Worm (Caenorhabditis elegans) whole organism, young adult: ENCODE data around the gene C33A12.3.

Source experiments
- B0019.2 ChIP-seq: fragments of 200-800 bp; sonication (Bioruptor generic); conservative IDR thresholded peaks from 2 replicates; pipeline ENCODE4 v1.3.6; 2022; ENCODE audit warnings: missing genetic modification reagents, missing genetic modification characterization, missing compliant biosample characterization
- B0336.3 ChIP-seq: fragments of 200-800 bp; sonication (Bioruptor generic); IDR thresholded peaks from 2 replicates; pipeline ENCODE4 v1.3.6; 2022; ENCODE audit warnings: missing genetic modification characterization, missing compliant biosample characterization
- C17E4.6 ChIP-seq: fragments of 200-800 bp; sonication (Bioruptor generic); IDR thresholded peaks from 2 replicates; pipeline ENCODE4 v1.3.6; 2022; ENCODE audit warnings: missing genetic modification reagents, missing genetic modification characterization, missing compliant biosample characterization
- D2030.7 ChIP-seq: fragments of 200-800 bp; sonication (Bioruptor generic); IDR thresholded peaks from 2 replicates; pipeline ENCODE4 v1.3.6; 2022; ENCODE audit warnings: missing genetic modification reagents, missing genetic modification characterization, missing compliant biosample characterization
- F23B12.7 ChIP-seq: sonication (generic microtip); optimal IDR thresholded peaks from 2 replicates; lab custom pipeline; 2017; ENCODE audit warnings: missing genetic modification characterization, mild to moderate bottlenecking, missing compliant biosample characterization, antibody characterized with exemption, moderate library complexity; ENCODE audit not compliant: insufficient read depth
- F33H1.4 ChIP-seq: fragments of 200-800 bp; sonication (Bioruptor generic); IDR thresholded peaks from 2 replicates; pipeline ENCODE4 v1.3.6; 2022; ENCODE audit warnings: missing genetic modification reagents, missing genetic modification characterization, missing compliant biosample characterization
- F49E8.2 ChIP-seq: sonication (generic microtip); optimal IDR thresholded peaks from 3 replicates; lab custom pipeline; 2017; ENCODE audit warnings: missing genetic modification characterization, mild to moderate bottlenecking, missing compliant biosample characterization, antibody characterized with exemption, moderate library complexity; ENCODE audit not compliant: insufficient read depth
- Y53F4B.3 ChIP-seq: fragments of 200-800 bp; sonication (Bioruptor generic); IDR thresholded peaks from 2 replicates; pipeline ENCODE4 v1.3.6; 2022; ENCODE audit warnings: missing genetic modification reagents, missing genetic modification characterization, missing compliant biosample characterization
- Y56A3A.18 ChIP-seq: fragments of 200-800 bp; sonication (Bioruptor generic); IDR thresholded peaks from 2 replicates; pipeline ENCODE4 v1.3.6; 2022; ENCODE audit warnings: missing genetic modification reagents, missing genetic modification characterization, missing compliant biosample characterization
- aptf-3 ChIP-seq: fragments of 200-800 bp; sonication (Bioruptor generic); IDR thresholded peaks from 2 replicates; pipeline ENCODE4 v1.3.6; 2022; ENCODE audit warnings: missing genetic modification characterization, missing compliant biosample characterization
- atf-7 ChIP-seq: sonication (generic microtip); optimal IDR thresholded peaks from 2 replicates; lab custom pipeline; 2017; ENCODE audit warnings: mild to moderate bottlenecking, missing genetic modification characterization, missing compliant biosample characterization
- attf-3 ChIP-seq: fragments of 200-800 bp; sonication (Bioruptor generic); conservative IDR thresholded peaks from 2 replicates; pipeline ENCODE4 v1.3.6; 2022; ENCODE audit warnings: missing genetic modification reagents, missing genetic modification characterization, missing compliant biosample characterization
- attf-6 ChIP-seq: fragments of 200-800 bp; sonication (Bioruptor generic); IDR thresholded peaks from 2 replicates; pipeline ENCODE4 v1.3.6; 2022; ENCODE audit warnings: missing genetic modification reagents, missing genetic modification characterization, missing compliant biosample characterization
- ceh-40 ChIP-seq: fragments of 200-800 bp; sonication (Bioruptor generic); IDR thresholded peaks from 2 replicates; pipeline ENCODE4 v1.3.6; 2022; ENCODE audit warnings: missing genetic modification characterization, missing compliant biosample characterization
- dpff-1 ChIP-seq: sonication (generic microtip); optimal IDR thresholded peaks from 2 replicates; lab custom pipeline; 2017; ENCODE audit warnings: mild to moderate bottlenecking, missing genetic modification characterization, missing compliant biosample characterization
- dpl-1 ChIP-seq: fragments of 150-350 bp; optimal IDR thresholded peaks from 2 replicates; lab custom pipeline; 2014; ENCODE audit warnings: missing biosample characterization, missing genetic modification reagents, missing genetic modification characterization
- efl-1 ChIP-seq: fragments of 150-350 bp; optimal IDR thresholded peaks from 2 replicates; lab custom pipeline; 2014; ENCODE audit warnings: missing biosample characterization, missing genetic modification reagents, missing genetic modification characterization
- egl-44 ChIP-seq: fragments of 200-800 bp; sonication (Bioruptor generic); IDR thresholded peaks from 2 replicates; pipeline ENCODE4 v1.3.6; 2022; ENCODE audit warnings: missing genetic modification reagents, missing genetic modification characterization, missing compliant biosample characterization
- ekl-4 ChIP-seq: fragments of 200-800 bp; sonication (Bioruptor generic); IDR thresholded peaks from 2 replicates; pipeline ENCODE4 v1.3.6; 2022; ENCODE audit warnings: missing genetic modification reagents, missing genetic modification characterization, missing compliant biosample characterization
- him-1 ChIP-seq: sonication (generic microtip); optimal IDR thresholded peaks from 2 replicates; lab custom pipeline; 2016; ENCODE audit warnings: missing genotype, missing genetic modification reagents, missing genetic modification characterization, missing compliant biosample characterization
- hlh-26 ChIP-seq: fragments of 200-800 bp; sonication (Bioruptor generic); conservative IDR thresholded peaks from 2 replicates; pipeline ENCODE4 v1.3.6; 2022; ENCODE audit warnings: missing genetic modification reagents, missing genetic modification characterization, missing compliant biosample characterization
- hmg-1.2 ChIP-seq: fragments of 200-800 bp; sonication (Bioruptor generic); IDR thresholded peaks from 2 replicates; pipeline ENCODE4 v1.3.6; 2022; ENCODE audit warnings: missing genetic modification reagents, missing genetic modification characterization, missing compliant biosample characterization
- let-526 ChIP-seq: fragments of 200-800 bp; sonication (Bioruptor generic); IDR thresholded peaks from 2 replicates; pipeline ENCODE4 v1.3.6; 2022; ENCODE audit warnings: missing genetic modification reagents, missing genetic modification characterization, missing compliant biosample characterization
- lin-26 ChIP-seq: fragments of 200-800 bp; sonication (Bioruptor generic); IDR thresholded peaks from 2 replicates; pipeline ENCODE4 v1.3.6; 2022; ENCODE audit warnings: missing genetic modification reagents, missing genetic modification characterization, missing compliant biosample characterization
- lin-35 ChIP-seq, 3 experiments: fragments of 150-350 bp in 2 of 3; sonication (generic microtip) in 1 of 3; optimal IDR thresholded peaks; 2 replicates each; lab custom pipeline; 2014 to 2018; ENCODE audit warnings: missing biosample characterization in 3 of 3, missing genetic modification characterization in 3 of 3, missing genetic modification reagents in 3 of 3
- lin-54 ChIP-seq: fragments of 200-800 bp; sonication (Bioruptor generic); optimal IDR thresholded peaks from 2 replicates; lab custom pipeline; 2018; ENCODE audit warnings: mild to moderate bottlenecking, missing genetic modification characterization, missing compliant biosample characterization
- madf-10 ChIP-seq: sonication (generic microtip); optimal IDR thresholded peaks from 2 replicates; lab custom pipeline; 2016; ENCODE audit warnings: mild to moderate bottlenecking, missing genetic modification characterization, missing compliant biosample characterization
- mes-4 ChIP-seq: sonication (generic microtip); optimal IDR thresholded peaks from 2 replicates; lab custom pipeline; 2016; ENCODE audit warnings: missing genotype, missing genetic modification characterization, missing compliant biosample characterization
- nfyb-1 ChIP-seq: fragments of 200-800 bp; sonication (Bioruptor generic); IDR thresholded peaks from 2 replicates; pipeline ENCODE4 v1.3.6; 2022; ENCODE audit warnings: missing genetic modification reagents, missing genetic modification characterization, missing compliant biosample characterization
- nhr-120 ChIP-seq: fragments of 200-800 bp; sonication (Bioruptor generic); IDR thresholded peaks from 2 replicates; pipeline ENCODE4 v1.3.6; 2022; ENCODE audit warnings: missing genetic modification characterization, missing compliant biosample characterization
- nhr-27 ChIP-seq: fragments of 200-800 bp; sonication (Bioruptor generic); optimal IDR thresholded peaks from 2 replicates; lab custom pipeline; 2018; ENCODE audit warnings: mild to moderate bottlenecking, missing genetic modification characterization, moderate library complexity, missing compliant biosample characterization
- pbrm-1 ChIP-seq: fragments of 200-800 bp; sonication (Bioruptor generic); IDR thresholded peaks from 2 replicates; pipeline ENCODE4 v1.3.6; 2022; ENCODE audit warnings: missing genetic modification reagents, missing genetic modification characterization, missing compliant biosample characterization
- rcor-1 ChIP-seq: fragments of 200-800 bp; sonication (Bioruptor generic); IDR thresholded peaks from 2 replicates; pipeline ENCODE4 v1.3.6; 2022; ENCODE audit warnings: missing genetic modification reagents, missing genetic modification characterization, missing compliant biosample characterization
- rec-8 ChIP-seq, 2 experiments: sonication (generic microtip); optimal IDR thresholded peaks; 2 replicates each; lab custom pipeline; 2016; ENCODE audit warnings: mild to moderate bottlenecking in 2 of 2, missing genetic modification characterization in 2 of 2, missing genetic modification reagents in 2 of 2, missing genotype in 2 of 2, missing biosample characterization in 1 of 2, missing compliant biosample characterization in 1 of 2, moderate library complexity in 1 of 2
- rpc-1 ChIP-seq, 2 experiments: fragments of 150-350 bp in 1 of 2; sonication (generic microtip) in 1 of 2; optimal IDR thresholded peaks; 2 replicates each; lab custom pipeline; 2014 to 2018; ENCODE audit warnings: missing biosample characterization in 1 of 2, missing genetic modification characterization in 1 of 2, missing genetic modification reagents in 1 of 2, missing genotype in 1 of 2
- snpc-1.1 ChIP-seq: sonication (generic microtip); optimal IDR thresholded peaks from 2 replicates; lab custom pipeline; 2017; ENCODE audit warnings: missing genetic modification characterization, mild to moderate bottlenecking, missing compliant biosample characterization, antibody characterized with exemption, moderate library complexity, missing genotype, missing genetic modification reagents; ENCODE audit not compliant: insufficient read depth
- snpc-1.3 ChIP-seq: sonication (generic microtip); optimal IDR thresholded peaks from 2 replicates; lab custom pipeline; 2017; ENCODE audit warnings: missing genetic modification characterization, mild to moderate bottlenecking, missing compliant biosample characterization, antibody characterized with exemption, moderate library complexity, missing genotype, missing genetic modification reagents; ENCODE audit not compliant: insufficient read depth
- snpc-3.4 ChIP-seq: sonication (generic microtip); optimal IDR thresholded peaks from 2 replicates; lab custom pipeline; 2017; ENCODE audit warnings: missing genetic modification characterization, mild to moderate bottlenecking, missing compliant biosample characterization, antibody characterized with exemption, moderate library complexity, missing genotype, missing genetic modification reagents
- snpc-4 ChIP-seq, 5 experiments: fragments of 150-350 bp in 1 of 5; sonication (generic microtip) in 4 of 5; optimal IDR thresholded peaks; 2 replicates each; lab custom pipeline; 2014 to 2018; ENCODE audit warnings: missing genetic modification characterization in 5 of 5, missing biosample characterization in 3 of 5, antibody characterized with exemption in 2 of 5, mild to moderate bottlenecking in 2 of 5, missing compliant biosample characterization in 2 of 5, missing genotype in 2 of 5, moderate library complexity in 2 of 5, missing genetic modification reagents in 1 of 5
- tbx-9 ChIP-seq: sonication (generic microtip); optimal IDR thresholded peaks from 2 replicates; lab custom pipeline; 2016; ENCODE audit warnings: borderline replicate concordance, missing genetic modification characterization, inconsistent platforms, missing compliant biosample characterization
- zfh-2 ChIP-seq: fragments of 200-800 bp; sonication (Bioruptor generic); conservative IDR thresholded peaks from 2 replicates; pipeline ENCODE4 v1.3.6; 2022; ENCODE audit warnings: missing genetic modification reagents, missing genetic modification characterization, missing compliant biosample characterization
- ztf-22 ChIP-seq: fragments of 200-800 bp; sonication (Bioruptor generic); optimal IDR thresholded peaks from 2 replicates; lab custom pipeline; 2018; ENCODE audit warnings: mild to moderate bottlenecking, missing genetic modification characterization, moderate library complexity, missing compliant biosample characterization
- ztf-3 ChIP-seq: fragments of 200-800 bp; sonication (Bioruptor generic); optimal IDR thresholded peaks from 2 replicates; lab custom pipeline; 2018; ENCODE audit warnings: mild to moderate bottlenecking, missing genetic modification characterization, missing compliant biosample characterization

The C33A12.3 gene

ce11 chrIV:9469293-9469692 lies 43.5 kb downstream of the C33A12.3 start:
- TF ChIP-seq egl-44 (GFP tag; lab: Robert Waterston, UW): no peak
- TF ChIP-seq atf-7 (tag; lab: Kevin White, UChicago): no peak
- TF ChIP-seq hlh-26: no peak
- no peak for TF ChIP-seq F33H1.4
- no peak for TF ChIP-seq zfh-2 (GFP tag; lab: Robert Waterston, UW)
- TF ChIP-seq mes-4: no peak
- TF ChIP-seq dpl-1 (GFP tag; lab: Kevin White, UChicago): no peak
- TF ChIP-seq ztf-3 (GFP tag; lab: Kevin White, UChicago): no peak
- TF ChIP-seq C17E4.6 (GFP tag; lab: Robert Waterston, UW): no peak
- no peak for TF ChIP-seq F23B12.7 (tag; lab: Kevin White, UChicago)
- no peak for TF ChIP-seq dpff-1 (tag; lab: Kevin White, UChicago)
- no peak for TF ChIP-seq tbx-9

ce11 chrIV:9467418-9467817 lies 45.4 kb downstream of the C33A12.3 start, which contains the start of gene F38E11.6:
Gene F38E11.6 (minus strand): TSS chrIV:9467518.
- TF ChIP-seq nfyb-1 (GFP tag; lab: Robert Waterston, UW) (no peak), B0336.3 (GFP tag; lab: Robert Waterston, UW) (no peak), dpff-1 (tag; lab: Kevin White, UChicago) (no peak), nhr-120 (no peak), aptf-3 (GFP tag; lab: Robert Waterston, UW) (no peak), let-526 (GFP tag; lab: Robert Waterston, UW) (no peak), attf-6 (GFP tag; lab: Robert Waterston, UW) (no peak), rpc-1 (optimal IDR thresholded peaks at IDR 0.05; lab: Kevin White, UChicago) (no peak), rpc-1 (tag; optimal IDR thresholded peaks at IDR 0.05; lab: Kevin White, UChicago) (no peak), lin-54 (GFP tag; lab: Kevin White, UChicago) (no peak), ceh-40 (GFP tag; lab: Robert Waterston, UW) (no peak), Y53F4B.3 (GFP tag; lab: Robert Waterston, UW) (no peak), ztf-22 (no peak), Y56A3A.18 (GFP tag; lab: Robert Waterston, UW) (no peak), efl-1 (GFP tag; lab: Kevin White, UChicago) (no peak)
- TF ChIP-seq, all 124 proteins: peak for 0

- no peak for TF ChIP-seq rec-8 (tag; optimal IDR thresholded peaks at IDR 0.05; lab: Kevin White, UChicago)
- no peak for TF ChIP-seq rpc-1 (optimal IDR thresholded peaks at IDR 0.05; lab: Kevin White, UChicago)
- TF ChIP-seq rpc-1 (tag; optimal IDR thresholded peaks at IDR 0.05; lab: Kevin White, UChicago): peak; percentile 9
- TF ChIP-seq nhr-27 (tag; lab: Kevin White, UChicago): no peak
- 0 out of 2 replicates have a peak, but pooled peaks have one; percentile 14 for TF ChIP-seq attf-3 (GFP tag; lab: Robert Waterston, UW)
- TF ChIP-seq ceh-40 (GFP tag; lab: Robert Waterston, UW): no peak
- peak; percentile 41; the same call in 1 of the 2 replicates for TF ChIP-seq rcor-1 (GFP tag; lab: Robert Waterston, UW)
- 0 out of 2 replicates have a peak, but pooled peaks have one; percentile 41 for TF ChIP-seq ekl-4 (GFP tag; lab: Robert Waterston, UW)
- TF ChIP-seq madf-10: no peak
- peak; percentile 82 for TF ChIP-seq D2030.7 (GFP tag; lab: Robert Waterston, UW)
- TF ChIP-seq hmg-1.2 (GFP tag; lab: Robert Waterston, UW): peak; percentile 73
- peak; percentile 79 for TF ChIP-seq pbrm-1
- TF ChIP-seq lin-26 (GFP tag; lab: Robert Waterston, UW): peak; percentile 67
- TF ChIP-seq him-1 (tag; lab: Kevin White, UChicago): peak; percentile 84
- peak; percentile 88 for TF ChIP-seq snpc-3.4 (tag; lab: Kevin White, UChicago)
- no peak for TF ChIP-seq aptf-3 (GFP tag; lab: Robert Waterston, UW)
- TF ChIP-seq snpc-4 (GFP tag; optimal IDR thresholded peaks at IDR 0.05; lab: Kevin White, UChicago): peak; percentile 91
- peak; percentile 89 to 96 (median 93) for TF ChIP-seq snpc-4 (tag; optimal IDR thresholded peaks at IDR 0.05; lab: Kevin White, UChicago)
- 0 out of 2 replicates have a peak, but pooled peaks have one; percentile 16 for TF ChIP-seq B0019.2 (GFP tag; lab: Robert Waterston, UW)
- TF ChIP-seq snpc-1.3 (tag; lab: Kevin White, UChicago): peak; percentile 81
- TF ChIP-seq snpc-1.1: peak; percentile 95
- TF ChIP-seq lin-35 (GFP tag; optimal IDR thresholded peaks at IDR 0.05; lab: Kevin White, UChicago): no peak
- TF ChIP-seq F49E8.2: peak; percentile 88
Observed at ce11 chrIV:9464345-9464783, 48.4 kb downstream of the C33A12.3 start.
